Fruit fly (Drosophila melanogaster) whole organism, embryonic: ENCODE data around the gene Spc105R.
A peak's percentile ranks its signal among the peaks of the same experiment; 100 is the strongest.

Experiments
- Atf6 ChIP-seq: fragments of 200-800 bp; sonication (Bioruptor generic); IDR thresholded peaks from 2 replicates; pipeline ENCODE4 v1.3.6; 2022; ENCODE audit warnings: missing biosample characterization, missing genetic modification characterization
- Bgb ChIP-seq: fragments of 200-800 bp; sonication (Bioruptor generic); IDR thresholded peaks from 2 replicates; pipeline ENCODE4 v1.3.6; 2022; ENCODE audit warnings: missing biosample characterization, missing genetic modification characterization; ENCODE audit not compliant: partially characterized antibody
- Blimp-1 ChIP-seq: fragments of 200-800 bp; sonication (Bioruptor generic); optimal IDR thresholded peaks from 3 replicates; lab custom pipeline; 2018; ENCODE audit warnings: missing biosample characterization, missing genetic modification characterization, mild to moderate bottlenecking, moderate library complexity, missing genetic modification reagents
- CG10147 ChIP-seq: fragments of 200-800 bp; sonication (Bioruptor generic); optimal IDR thresholded peaks from 2 replicates; lab custom pipeline; 2019; ENCODE audit warnings: missing biosample characterization, mild to moderate bottlenecking, missing genetic modification characterization, moderate library complexity
- CG12104 ChIP-seq: fragments of 200-800 bp; sonication (Bioruptor generic); optimal IDR thresholded peaks from 3 replicates; lab custom pipeline; 2016; ENCODE audit warnings: missing biosample characterization, missing genetic modification characterization
- CG12391 ChIP-seq: fragments of 200-800 bp; sonication (Bioruptor generic); optimal IDR thresholded peaks from 3 replicates; lab custom pipeline; 2018; ENCODE audit warnings: missing biosample characterization, mild to moderate bottlenecking, missing genetic modification characterization, moderate library complexity
- CG13624 ChIP-seq: fragments of 200-800 bp; sonication (Bioruptor generic); optimal IDR thresholded peaks from 2 replicates; lab custom pipeline; 2016; ENCODE audit warnings: missing biosample characterization, missing genetic modification characterization
- CG13775 ChIP-seq: fragments of 200-800 bp; sonication (Bioruptor generic); optimal IDR thresholded peaks from 3 replicates; lab custom pipeline; 2017; ENCODE audit warnings: missing biosample characterization, mild to moderate bottlenecking, missing genetic modification characterization
- CG14860 ChIP-seq: fragments of 200-800 bp; sonication (Bioruptor generic); IDR thresholded peaks from 3 replicates; pipeline ENCODE4 v1.3.6; 2022; ENCODE audit warnings: missing biosample characterization, missing genetic modification characterization; ENCODE audit not compliant: partially characterized antibody
- CG1529 ChIP-seq: fragments of 200-800 bp; sonication (Bioruptor generic); optimal IDR thresholded peaks from 3 replicates; lab custom pipeline; 2018; ENCODE audit warnings: missing biosample characterization, missing genetic modification characterization
- CG17568 ChIP-seq: fragments of 200-800 bp; sonication (Bioruptor generic); optimal IDR thresholded peaks from 2 replicates; lab custom pipeline; 2018; ENCODE audit warnings: missing biosample characterization, mild to moderate bottlenecking, missing genetic modification characterization, moderate library complexity
- CG17829 ChIP-seq: fragments of 200-800 bp; optimal IDR thresholded peaks from 2 replicates; lab custom pipeline; 2019; ENCODE audit warnings: missing biosample characterization, mild to moderate bottlenecking, missing genetic modification characterization, moderate library complexity
- CG2120 ChIP-seq: fragments of 200-800 bp; sonication (Bioruptor generic); optimal IDR thresholded peaks from 3 replicates; lab custom pipeline; 2016; ENCODE audit warnings: missing biosample characterization, missing genetic modification characterization
- CG8290 ChIP-seq, 3 experiments: fragments of 200-800 bp; sonication (Bioruptor generic); optimal IDR thresholded peaks; 2 replicates each; lab custom pipeline; 2016 to 2019; ENCODE audit warnings: missing biosample characterization in 3 of 3, missing genetic modification characterization in 3 of 3, mild to moderate bottlenecking in 2 of 3, moderate library complexity in 1 of 3
- CG8765 ChIP-seq: fragments of 200-800 bp; sonication (Bioruptor generic); IDR thresholded peaks from 2 replicates; pipeline ENCODE4 v1.3.6; 2022; ENCODE audit warnings: missing biosample characterization, missing genetic modification characterization
- CG9437 ChIP-seq: fragments of 200-800 bp; sonication (Bioruptor generic); optimal IDR thresholded peaks from 2 replicates; lab custom pipeline; 2018; ENCODE audit warnings: missing biosample characterization, mild to moderate bottlenecking, missing genetic modification characterization
- CkIIα-i1 ChIP-seq: fragments of 200-800 bp; sonication (Bioruptor generic); IDR thresholded peaks from 2 replicates; pipeline ENCODE4 v1.3.6; 2022; ENCODE audit warnings: missing biosample characterization, missing genetic modification characterization
- Dfd ChIP-seq, 2 experiments: fragments of >200 bp; optimal IDR thresholded peaks; 2 replicates each; lab custom pipeline; 2017; ENCODE audit warnings: missing biosample characterization in 2 of 2, missing genetic modification characterization in 2 of 2
- Doc3 ChIP-seq: fragments of 200-800 bp; sonication (Bioruptor generic); IDR thresholded peaks from 3 replicates; pipeline ENCODE4 v1.3.6; 2022; ENCODE audit warnings: missing biosample characterization, missing genetic modification characterization; ENCODE audit not compliant: partially characterized antibody
- E2f2 ChIP-seq: fragments of 200-800 bp; sonication (Bioruptor generic); IDR thresholded peaks from 2 replicates; pipeline ENCODE4 v1.3.6; 2022; ENCODE audit warnings: missing biosample characterization, missing genetic modification characterization
- Ets97D ChIP-seq: fragments of 200-800 bp; sonication (Bioruptor generic); optimal IDR thresholded peaks from 3 replicates; lab custom pipeline; 2016; ENCODE audit warnings: missing biosample characterization, missing genetic modification characterization
- H2.0 ChIP-seq: fragments of 200-800 bp; sonication (Bioruptor generic); IDR thresholded peaks from 2 replicates; pipeline ENCODE4 v1.3.6; 2022; ENCODE audit warnings: missing biosample characterization, missing genetic modification characterization
- Hsf ChIP-seq: fragments of 200-800 bp; sonication (Bioruptor generic); optimal IDR thresholded peaks from 3 replicates; lab custom pipeline; 2016; ENCODE audit warnings: missing biosample characterization, missing genetic modification characterization
- Lhr ChIP-seq: fragments of 200-800 bp; sonication (Bioruptor generic); optimal IDR thresholded peaks from 3 replicates; lab custom pipeline; 2017; ENCODE audit warnings: mild to moderate bottlenecking, missing biosample characterization, missing genetic modification reagents, missing genetic modification characterization
- MBD-R2 ChIP-seq: fragments of 200-800 bp; sonication (Bioruptor generic); IDR thresholded peaks from 2 replicates; pipeline ENCODE4 v1.3.6; 2022; ENCODE audit warnings: missing biosample characterization, missing genetic modification characterization
- Max ChIP-seq: fragments of 200-800 bp; sonication (Bioruptor generic); optimal IDR thresholded peaks from 2 replicates; lab custom pipeline; 2016; ENCODE audit warnings: missing biosample characterization, mild to moderate bottlenecking, missing genetic modification characterization
- Myb ChIP-seq: fragments of 200-800 bp; sonication (Bioruptor generic); optimal IDR thresholded peaks from 2 replicates; lab custom pipeline; 2016; ENCODE audit warnings: missing biosample characterization, missing genetic modification characterization
- Nf-YB ChIP-seq: fragments of 200-800 bp; sonication (Bioruptor generic); optimal IDR thresholded peaks from 3 replicates; lab custom pipeline; 2019; ENCODE audit warnings: missing biosample characterization, mild to moderate bottlenecking, missing genetic modification characterization, moderate library complexity
- Nf-YC ChIP-seq: fragments of 200-800 bp; optimal IDR thresholded peaks from 3 replicates; lab custom pipeline; 2019; ENCODE audit warnings: missing biosample characterization, mild to moderate bottlenecking, missing genetic modification characterization, moderate library complexity
- Scr ChIP-seq: fragments of 200-800 bp; sonication (Bioruptor generic); IDR thresholded peaks from 2 replicates; pipeline ENCODE4 v1.3.6; 2022; ENCODE audit warnings: missing biosample characterization, missing genetic modification characterization; ENCODE audit not compliant: partially characterized antibody
- Sry-β ChIP-seq: fragments of 200-800 bp; sonication (Bioruptor generic); optimal IDR thresholded peaks from 2 replicates; lab custom pipeline; 2018; ENCODE audit warnings: missing biosample characterization, mild to moderate bottlenecking, missing genetic modification characterization, moderate library complexity
- Sry-δ ChIP-seq: fragments of 200-800 bp; sonication (Bioruptor generic); optimal IDR thresholded peaks from 2 replicates; lab custom pipeline; 2016; ENCODE audit warnings: missing biosample characterization, missing genetic modification characterization
- YL-1 ChIP-seq: fragments of 200-800 bp; sonication (Bioruptor generic); optimal IDR thresholded peaks from 3 replicates; lab custom pipeline; 2017; ENCODE audit warnings: missing biosample characterization, mild to moderate bottlenecking, missing genetic modification characterization
- amos ChIP-seq: fragments of 200-800 bp; sonication (Bioruptor generic); IDR thresholded peaks from 2 replicates; pipeline ENCODE4 v1.3.6; 2022; ENCODE audit warnings: missing biosample characterization, missing genetic modification characterization; ENCODE audit not compliant: partially characterized antibody
- bbx ChIP-seq: fragments of 200-800 bp; sonication (Bioruptor generic); IDR thresholded peaks from 2 replicates; pipeline ENCODE4 v1.3.6; 2022; ENCODE audit warnings: missing biosample characterization, missing genetic modification characterization; ENCODE audit not compliant: partially characterized antibody
- crol ChIP-seq: fragments of 200-800 bp; sonication (Bioruptor generic); IDR thresholded peaks from 2 replicates; pipeline ENCODE4 v1.3.6; 2022; ENCODE audit warnings: missing biosample characterization, missing genetic modification characterization
- eyg ChIP-seq: fragments of 200-800 bp; sonication (Bioruptor generic); optimal IDR thresholded peaks from 3 replicates; lab custom pipeline; 2016; ENCODE audit warnings: missing biosample characterization, missing genetic modification characterization
- hbn ChIP-seq: fragments of 200-800 bp; sonication (Bioruptor generic); IDR thresholded peaks from 2 replicates; pipeline ENCODE4 v1.3.6; 2022; ENCODE audit warnings: missing biosample characterization, missing genetic modification characterization; ENCODE audit not compliant: partially characterized antibody
- ind ChIP-seq: fragments of 200-800 bp; sonication (Bioruptor generic); optimal IDR thresholded peaks from 3 replicates; lab custom pipeline; 2016; ENCODE audit warnings: missing biosample characterization, missing genetic modification characterization
- mld ChIP-seq: fragments of 200-800 bp; sonication (Bioruptor generic); IDR thresholded peaks from 3 replicates; pipeline ENCODE4 v1.3.6; 2022; ENCODE audit warnings: missing biosample characterization, missing genetic modification characterization; ENCODE audit not compliant: partially characterized antibody
- prd ChIP-seq, 3 experiments: fragments of >200 bp in 2 of 3; fragments of 200-800 bp in 1 of 3; sonication (Bioruptor generic) in 1 of 3; optimal IDR thresholded peaks in 2 of 3; IDR thresholded peaks in 1 of 3; 2 replicates in 2 of 3; 3 replicates in 1 of 3; pipeline versions ENCODE4 v1.3.6 to Lab custom; 2017 to 2022; ENCODE audit warnings: missing biosample characterization in 1 of 3, missing genetic modification characterization in 1 of 3
- pzg ChIP-seq: fragments of 200-800 bp; sonication (Bioruptor generic); optimal IDR thresholded peaks from 3 replicates; lab custom pipeline; 2018; ENCODE audit warnings: missing biosample characterization, mild to moderate bottlenecking, missing genetic modification characterization, moderate library complexity
- row ChIP-seq: fragments of 200-800 bp; sonication (Bioruptor generic); IDR thresholded peaks from 3 replicates; pipeline ENCODE4 v1.3.6; 2022; ENCODE audit warnings: missing biosample characterization, missing genetic modification characterization
- ssp ChIP-seq: fragments of 200-800 bp; sonication (Bioruptor generic); IDR thresholded peaks from 2 replicates; pipeline ENCODE4 v1.3.6; 2022; ENCODE audit warnings: missing biosample characterization, missing genetic modification characterization
- stwl ChIP-seq: fragments of 200-800 bp; sonication (Bioruptor generic); optimal IDR thresholded peaks from 3 replicates; lab custom pipeline; 2018; ENCODE audit warnings: missing biosample characterization, mild to moderate bottlenecking, missing genetic modification characterization, moderate library complexity
- trem ChIP-seq: fragments of 200-800 bp; optimal IDR thresholded peaks from 3 replicates; lab custom pipeline; 2019; ENCODE audit warnings: missing biosample characterization, mild to moderate bottlenecking, missing genetic modification characterization, moderate library complexity

The Spc105R gene

dm6 chr3L:20809088-20809999 lies 9.1 kb downstream of the Spc105R start, which contains the start of the genes CG3634 and HIPP1:
CG3634 (minus strand) TSS chr3L:20809272.
HIPP1 (plus strand) TSS chr3L:20809669.
- TF ChIP-seq CG8765 (GFP tag; lab: Robert Waterston, UW) (no peak), pzg (peak; percentile 60), Hsf (peak; percentile 24), CG9437 (GFP tag; lab: Kevin White, UChicago) (peak; percentile 39), amos (GFP tag; lab: Robert Waterston, UW) (peak; percentile 70), bbx (GFP tag; lab: Robert Waterston, UW) (peak; percentile 44), Scr (GFP tag; lab: Robert Waterston, UW) (peak; percentile 75), mld (GFP tag; lab: Robert Waterston, UW) (0 out of 3 replicates have a peak, but pooled peaks have one; percentile 7), trem (tag; lab: Kevin White, UChicago) (peak; percentile 82), Doc3 (GFP tag; lab: Robert Waterston, UW) (peak; percentile 50; the same call in 1 of the 3 replicates), CG13775 (GFP tag; lab: Kevin White, UChicago) (peak; percentile 10), Nf-YB (peak; percentile 36), Bgb (GFP tag; lab: Robert Waterston, UW) (peak; percentile 41; the same call in 1 of the 2 replicates), hbn (GFP tag; lab: Robert Waterston, UW) (peak; percentile 59), CG14860 (peak; percentile 42; the same call in 2 of the 3 replicates), ssp (GFP tag; lab: Robert Waterston, UW) (peak; percentile 72), CG10147 (GFP tag; lab: Kevin White, UChicago) (no peak), row (GFP tag; lab: Robert Waterston, UW) (peak; percentile 84), CG1529 (GFP tag; lab: Kevin White, UChicago) (no peak), Atf6 (0 out of 2 replicates have a peak, but pooled peaks have one; percentile 34), CG12104 (GFP tag; lab: Kevin White, UChicago) (peak; percentile 39), CG2120 (GFP tag; lab: Kevin White, UChicago) (peak; percentile 36), stwl (tag; lab: Kevin White, UChicago) (peak; percentile 9), MBD-R2 (GFP tag; lab: Robert Waterston, UW) (peak; percentile 94), crol (peak; percentile 98), CkIIα-i1 (GFP tag; lab: Robert Waterston, UW) (no peak), prd (optimal IDR thresholded peaks at IDR 0.05; lab: Kevin White, UChicago) (no peak), prd (GFP tag; IDR thresholded peaks at IDR 0.05; lab: Robert Waterston, UW) (no peak; the same call in 2 of the 3 replicates), Nf-YC (tag; lab: Kevin White, UChicago) (peak; percentile 76), CG8290 (GFP tag; optimal IDR thresholded peaks at IDR 0.05; lab: Kevin White, UChicago) (peak; percentile 3), CG8290 (tag; optimal IDR thresholded peaks at IDR 0.05; lab: Kevin White, UChicago) (no peak), Blimp-1 (no peak), YL-1 (GFP tag; lab: Kevin White, UChicago) (peak; percentile 72), Sry-δ (peak; percentile 80), Dfd (GFP tag; optimal IDR thresholded peaks at IDR 0.05; lab: Kevin White, UChicago) (no peak), CG12391 (tag; lab: Kevin White, UChicago) (peak; percentile 54), Lhr (GFP tag; lab: Kevin White, UChicago) (peak; percentile 51), Sry-β (GFP tag; lab: Kevin White, UChicago) (peak; percentile 64), ind (GFP tag; lab: Kevin White, UChicago) (no peak), CG17568 (no peak), Ets97D (GFP tag; lab: Kevin White, UChicago) (peak; percentile 45), Myb (GFP tag; lab: Kevin White, UChicago) (peak; percentile 9), CG13624 (no peak), CG17829 (peak; percentile 31), H2.0 (no peak), Max (GFP tag; lab: Kevin White, UChicago) (peak; percentile 37), E2f2 (peak; percentile 50; the same call in 1 of the 2 replicates), eyg (GFP tag; lab: Kevin White, UChicago) (no peak)
